Worm (Caenorhabditis elegans) whole organism, early embryonic: Measurements from ENCODE around the gene rnp-4.
A peak's percentile ranks its signal among the peaks of the same experiment; 100 is the strongest.

Experiments
- B0310.2 ChIP-seq: sonication (generic microtip); optimal IDR thresholded peaks from 2 replicates; lab custom pipeline; 2016; ENCODE audit warnings: mild to moderate bottlenecking, missing genetic modification characterization, missing compliant biosample characterization
- F13C5.2 ChIP-seq: sonication (generic microtip); optimal IDR thresholded peaks from 2 replicates; lab custom pipeline; 2017; ENCODE audit warnings: mild to moderate bottlenecking, missing genetic modification characterization, inconsistent platforms, missing compliant biosample characterization
- aly-1 ChIP-seq: sonication (generic microtip); optimal IDR thresholded peaks from 2 replicates; lab custom pipeline; 2016; ENCODE audit warnings: missing genetic modification characterization, missing compliant biosample characterization
- ama-1 ChIP-seq: fragments of 150-350 bp; optimal IDR thresholded peaks from 2 replicates; lab custom pipeline; 2014
- ceh-13 ChIP-seq: fragments of 200-800 bp; sonication (Bioruptor generic); optimal IDR thresholded peaks from 2 replicates; lab custom pipeline; 2018; ENCODE audit warnings: mild to moderate bottlenecking, missing genetic modification characterization, missing compliant biosample characterization
- ceh-36 ChIP-seq: sonication (generic microtip); optimal IDR thresholded peaks from 2 replicates; lab custom pipeline; 2016; ENCODE audit warnings: missing genetic modification characterization, inconsistent platforms, missing compliant biosample characterization
- ets-7 ChIP-seq: sonication (generic microtip); optimal IDR thresholded peaks from 2 replicates; lab custom pipeline; 2016; ENCODE audit warnings: missing genotype, missing genetic modification characterization, missing compliant biosample characterization
- flt-1 ChIP-seq: fragments of 200-800 bp; sonication (Bioruptor generic); IDR thresholded peaks from 2 replicates; pipeline ENCODE4 v1.3.6; 2022; ENCODE audit warnings: missing genetic modification characterization, missing compliant biosample characterization
- hmbx-1 ChIP-seq: sonication (generic microtip); optimal IDR thresholded peaks from 2 replicates; lab custom pipeline; 2016; ENCODE audit warnings: mild to moderate bottlenecking, missing genetic modification characterization, missing compliant biosample characterization
- hmg-4 ChIP-seq: fragments of 200-800 bp; sonication (Bioruptor generic); optimal IDR thresholded peaks from 2 replicates; lab custom pipeline; 2018; ENCODE audit warnings: mild to moderate bottlenecking, missing genetic modification characterization, missing compliant biosample characterization
- hnd-1 ChIP-seq: sonication (generic microtip); optimal IDR thresholded peaks from 2 replicates; lab custom pipeline; 2016; ENCODE audit warnings: missing genetic modification characterization, missing compliant biosample characterization
- pes-1 ChIP-seq: fragments of 200-800 bp; sonication (Bioruptor generic); IDR thresholded peaks from 2 replicates; pipeline ENCODE4 v1.3.6; 2022; ENCODE audit warnings: missing genetic modification reagents, missing genetic modification characterization, missing compliant biosample characterization
- scrt-1 ChIP-seq: fragments of 200-800 bp; sonication (Bioruptor generic); IDR thresholded peaks from 2 replicates; pipeline ENCODE4 v1.3.6; 2022; ENCODE audit warnings: missing genetic modification characterization, missing compliant biosample characterization
- sea-1 ChIP-seq: fragments of 200-800 bp; sonication (Bioruptor generic); conservative IDR thresholded peaks from 2 replicates; pipeline ENCODE4 v1.3.6; 2022; ENCODE audit warnings: missing genetic modification characterization, missing compliant biosample characterization
- tbx-11 ChIP-seq: fragments of 200-800 bp; sonication (Bioruptor generic); IDR thresholded peaks from 2 replicates; pipeline ENCODE4 v1.3.6; 2022; ENCODE audit warnings: missing genetic modification characterization, missing compliant biosample characterization
- tbx-37 ChIP-seq: fragments of 200-800 bp; sonication (Bioruptor generic); conservative IDR thresholded peaks from 2 replicates; pipeline ENCODE4 v1.3.6; 2022; ENCODE audit warnings: missing genetic modification reagents, missing genetic modification characterization, missing compliant biosample characterization
- tra-4 ChIP-seq: sonication (generic microtip); optimal IDR thresholded peaks from 2 replicates; lab custom pipeline; 2017; ENCODE audit warnings: missing genetic modification characterization, missing compliant biosample characterization

Gene rnp-4

ce11 chrIII:4405986-4406385 lies at the start of gene rnp-4:
TSS of gene rnp-4 (plus strand) at chrIII:4406286.
- TF ChIP-seq B0310.2 (tag; lab: Kevin White, UChicago) (no peak), hmbx-1 (no peak), hnd-1 (no peak)

DNA sequence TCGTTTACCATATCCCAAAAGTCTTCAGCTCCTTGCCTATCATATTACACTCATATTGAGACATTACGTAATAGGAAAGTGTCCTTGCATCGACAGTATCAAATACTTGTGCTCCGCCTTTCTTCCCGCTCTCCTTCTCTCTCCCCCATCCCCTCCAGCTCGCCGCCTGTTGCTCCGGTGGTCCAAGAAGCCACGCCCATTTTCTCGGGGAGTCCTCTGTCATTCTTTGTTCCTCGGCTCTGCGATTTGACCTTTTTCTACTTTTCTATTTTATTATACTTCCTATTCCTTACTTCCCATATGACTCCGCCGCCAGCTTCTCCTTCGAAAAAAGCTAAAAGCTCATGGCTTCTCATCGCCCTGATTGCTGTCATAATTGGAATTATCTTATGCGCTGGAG lies 49.7 kb upstream of the rnp-4 start, which contains the start of gene mnp-1:
mnp-1 (plus strand) TSS at position 211 of the 400 bp plus-strand sequence.
- TF ChIP-seq scrt-1 (no peak), ets-7 (tag; lab: Kevin White, UChicago) (no peak), ceh-13 (GFP tag; lab: Kevin White, UChicago) (no peak), tbx-11 (GFP tag; lab: Robert Waterston, UW) (no peak)

DNA sequence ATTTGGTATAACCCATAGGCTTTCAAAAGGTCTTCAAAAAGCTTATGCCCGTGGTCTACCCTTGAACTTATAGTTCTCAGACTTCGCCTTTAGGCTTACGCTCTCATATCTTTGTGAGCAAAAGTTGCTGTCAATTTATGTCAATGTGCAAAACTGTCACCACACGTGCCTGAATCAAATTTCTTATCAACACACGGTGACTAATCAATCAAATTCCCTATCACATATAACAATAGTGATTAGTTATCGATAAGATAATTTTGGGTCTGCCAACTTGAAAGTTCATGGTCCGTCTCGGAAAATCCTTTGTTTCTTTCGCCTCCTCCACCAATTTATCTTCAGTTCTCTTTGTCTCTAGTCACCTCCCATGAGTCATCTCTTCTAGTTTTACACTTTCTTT lies 48.6 kb upstream of the rnp-4 start:
- TF ChIP-seq tbx-11 (GFP tag; lab: Robert Waterston, UW) = no peak
- TF ChIP-seq scrt-1 = no peak
- no peak for TF ChIP-seq sea-1
- TF ChIP-seq pes-1 (GFP tag; lab: Robert Waterston, UW) = no peak
- TF ChIP-seq ets-7 (tag; lab: Kevin White, UChicago) = no peak
- TF ChIP-seq ama-1 (lab: Kevin White, UChicago) = no peak
- TF ChIP-seq hnd-1 = no peak
- no peak for TF ChIP-seq F13C5.2 (tag; lab: Kevin White, UChicago)
- TF ChIP-seq tra-4 (tag; lab: Kevin White, UChicago) = no peak
- TF ChIP-seq B0310.2 (tag; lab: Kevin White, UChicago) = no peak
- no peak for TF ChIP-seq hmbx-1
- TF ChIP-seq ceh-13 (GFP tag; lab: Kevin White, UChicago) = no peak
- TF ChIP-seq tbx-37 (GFP tag; lab: Robert Waterston, UW) = no peak
- no peak for TF ChIP-seq ceh-36 (tag; lab: Kevin White, UChicago)

- TF ChIP-seq ama-1 (lab: Kevin White, UChicago) = no peak
- TF ChIP-seq hnd-1 = no peak
- no peak for TF ChIP-seq aly-1
- no peak for TF ChIP-seq ets-7 (tag; lab: Kevin White, UChicago)
- TF ChIP-seq scrt-1 = no peak
- no peak for TF ChIP-seq tra-4 (tag; lab: Kevin White, UChicago)
- no peak for TF ChIP-seq sea-1
- TF ChIP-seq ceh-36 (tag; lab: Kevin White, UChicago) = no peak
- TF ChIP-seq tbx-11 (GFP tag; lab: Robert Waterston, UW) = no peak
- no peak for TF ChIP-seq B0310.2 (tag; lab: Kevin White, UChicago)
- no peak for TF ChIP-seq flt-1
- no peak for TF ChIP-seq hmg-4 (GFP tag; lab: Kevin White, UChicago)
- no peak for TF ChIP-seq pes-1 (GFP tag; lab: Robert Waterston, UW)
- TF ChIP-seq ceh-13 (GFP tag; lab: Kevin White, UChicago) = no peak
Observed at ce11 chrIII:4358345-4358744, 47.7 kb upstream of the rnp-4 start.

ce11 chrIII:4359208-4359607 lies 46.9 kb upstream of the rnp-4 start:
- TF ChIP-seq F13C5.2 (tag; lab: Kevin White, UChicago) = no peak
- no peak for TF ChIP-seq tbx-11 (GFP tag; lab: Robert Waterston, UW)
- TF ChIP-seq hnd-1 = no peak
- TF ChIP-seq hmg-4 (GFP tag; lab: Kevin White, UChicago) = no peak
- TF ChIP-seq flt-1 = no peak
- TF ChIP-seq B0310.2 (tag; lab: Kevin White, UChicago) = no peak
- no peak for TF ChIP-seq ceh-13 (GFP tag; lab: Kevin White, UChicago)
- TF ChIP-seq ceh-36 (tag; lab: Kevin White, UChicago) = no peak
- no peak for TF ChIP-seq ama-1 (lab: Kevin White, UChicago)
- TF ChIP-seq hmbx-1 = no peak
- no peak for TF ChIP-seq aly-1
- no peak for TF ChIP-seq pes-1 (GFP tag; lab: Robert Waterston, UW)
- TF ChIP-seq scrt-1 = no peak
- TF ChIP-seq ets-7 (tag; lab: Kevin White, UChicago) = no peak
- TF ChIP-seq sea-1 = no peak
- TF ChIP-seq tbx-37 (GFP tag; lab: Robert Waterston, UW) = no peak
- no peak for TF ChIP-seq tra-4 (tag; lab: Kevin White, UChicago)

ce11 chrIII:4359900-4360299 lies 46.2 kb upstream of the rnp-4 start:
- TF ChIP-seq ceh-13 (GFP tag; lab: Kevin White, UChicago) = no peak
- no peak for TF ChIP-seq ama-1 (lab: Kevin White, UChicago)
- no peak for TF ChIP-seq hmg-4 (GFP tag; lab: Kevin White, UChicago)
- no peak for TF ChIP-seq hnd-1
- no peak for TF ChIP-seq flt-1
- TF ChIP-seq F13C5.2 (tag; lab: Kevin White, UChicago) = no peak
- no peak for TF ChIP-seq tbx-11 (GFP tag; lab: Robert Waterston, UW)
- TF ChIP-seq ets-7 (tag; lab: Kevin White, UChicago) = no peak
- no peak for TF ChIP-seq ceh-36 (tag; lab: Kevin White, UChicago)

- no peak; the same call in 1 of the 2 replicates for TF ChIP-seq pes-1 (GFP tag; lab: Robert Waterston, UW)
- TF ChIP-seq hnd-1 = no peak
- no peak for TF ChIP-seq hmg-4 (GFP tag; lab: Kevin White, UChicago)
- no peak for TF ChIP-seq hmbx-1
- no peak for TF ChIP-seq tra-4 (tag; lab: Kevin White, UChicago)
- TF ChIP-seq B0310.2 (tag; lab: Kevin White, UChicago) = no peak
- TF ChIP-seq tbx-37 (GFP tag; lab: Robert Waterston, UW) = no peak
- TF ChIP-seq tbx-11 (GFP tag; lab: Robert Waterston, UW) = no peak
- peak; percentile 4 for TF ChIP-seq F13C5.2 (tag; lab: Kevin White, UChicago)
- no peak for TF ChIP-seq ama-1 (lab: Kevin White, UChicago)
- TF ChIP-seq aly-1 = peak; percentile 1
- no peak for TF ChIP-seq scrt-1
- TF ChIP-seq sea-1 = no peak
- TF ChIP-seq ceh-13 (GFP tag; lab: Kevin White, UChicago) = peak; percentile 13
- no peak for TF ChIP-seq ceh-36 (tag; lab: Kevin White, UChicago)
- TF ChIP-seq flt-1 = 0 out of 2 replicates have a peak, but pooled peaks have one; percentile 22
- no peak for TF ChIP-seq ets-7 (tag; lab: Kevin White, UChicago)
Observed at ce11 chrIII:4362332-4362731, 43.8 kb upstream of the rnp-4 start.

- TF ChIP-seq ceh-13 (GFP tag; lab: Kevin White, UChicago) (no peak), pes-1 (GFP tag; lab: Robert Waterston, UW) (no peak), aly-1 (no peak), tra-4 (tag; lab: Kevin White, UChicago) (no peak), tbx-37 (GFP tag; lab: Robert Waterston, UW) (no peak), hmbx-1 (no peak), ama-1 (lab: Kevin White, UChicago) (no peak), ceh-36 (tag; lab: Kevin White, UChicago) (no peak), scrt-1 (no peak), sea-1 (no peak), ets-7 (tag; lab: Kevin White, UChicago) (no peak), hmg-4 (GFP tag; lab: Kevin White, UChicago) (no peak), tbx-11 (GFP tag; lab: Robert Waterston, UW) (no peak), hnd-1 (no peak), B0310.2 (tag; lab: Kevin White, UChicago) (no peak)
Observed at ce11 chrIII:4364974-4365373, 41.1 kb upstream of the rnp-4 start, which contains the start of gene ckb-1. TSS of gene ckb-1 (plus strand) at chrIII:4365274.
